Fruit fly (Drosophila melanogaster) whole organism: ENCODE data around the gene mew.

Experiments used
- EcR ChIP-seq, 2 experiments: fragments of >200 bp; optimal IDR thresholded peaks; 2 replicates each; lab custom pipeline; 2017; ENCODE audit warnings: missing biosample characterization in 2 of 2, missing genetic modification characterization in 2 of 2, missing genetic modification reagents in 2 of 2
- pan ChIP-seq: fragments of >200 bp; optimal IDR thresholded peaks from 2 replicates; lab custom pipeline; 2017

DNA sequence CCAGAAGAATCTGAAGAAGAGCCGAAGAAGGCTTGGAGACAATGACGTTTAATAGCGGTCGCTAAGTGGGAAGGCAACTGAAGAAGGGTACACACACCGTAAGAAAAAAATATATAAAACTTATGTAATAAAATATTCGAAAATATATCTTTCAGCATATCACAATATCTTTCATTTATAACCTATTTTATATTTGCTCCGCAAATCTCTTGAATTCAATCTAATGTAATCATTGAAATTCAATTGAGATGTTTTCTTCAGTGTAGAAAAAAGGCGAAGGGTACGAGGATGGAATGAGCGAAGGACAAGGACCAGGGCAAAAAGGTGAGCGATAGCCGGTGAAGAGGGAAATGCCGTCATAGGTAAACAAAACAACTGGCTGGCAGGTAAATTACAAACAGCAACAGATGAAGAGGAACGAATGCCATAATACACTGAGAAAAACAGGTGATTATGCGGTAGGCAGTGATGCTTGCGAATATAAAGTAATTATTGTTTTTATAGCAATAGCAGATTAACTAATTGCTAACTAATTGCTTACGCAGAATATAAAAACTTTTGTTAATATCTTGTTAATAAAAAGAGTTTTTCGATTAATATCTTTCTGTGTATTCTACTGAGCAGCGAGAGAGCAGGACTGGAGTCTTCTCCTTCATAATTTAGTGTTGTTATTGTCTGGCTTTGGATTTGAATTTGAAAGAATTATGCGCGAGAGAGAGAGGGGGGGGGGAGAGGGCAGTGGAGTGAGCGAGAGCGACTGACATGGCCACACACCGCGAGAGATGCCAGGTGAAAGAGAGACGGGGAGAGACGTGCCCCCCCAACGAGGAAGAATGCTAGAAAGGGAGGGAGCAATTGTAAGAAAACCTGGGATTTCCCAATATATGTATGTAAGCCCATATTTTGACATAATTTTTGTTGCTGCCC, 24.2 kb downstream of the mew start:
- no peak for TF ChIP-seq pan (lab: Kevin White, UChicago)
- no peak for TF ChIP-seq EcR (GFP tag; optimal IDR thresholded peaks at IDR 0.05; lab: Kevin White, UChicago)
